Fruit fly (Drosophila melanogaster) whole organism, embryonic: ENCODE results near the gene DNAlig4.

Experiments used
- Asciz ChIP-seq: fragments of 200-800 bp; sonication (Bioruptor generic); optimal IDR thresholded peaks from 2 replicates; lab custom pipeline; 2017; ENCODE audit warnings: missing biosample characterization, mild to moderate bottlenecking, missing genetic modification characterization, missing genetic modification reagents
- Atf6 ChIP-seq: fragments of 200-800 bp; sonication (Bioruptor generic); IDR thresholded peaks from 2 replicates; pipeline ENCODE4 v1.3.6; 2022; ENCODE audit warnings: missing biosample characterization, missing genetic modification characterization
- B-H2 ChIP-seq: fragments of 200-800 bp; sonication (Bioruptor generic); optimal IDR thresholded peaks from 2 replicates; lab custom pipeline; 2018; ENCODE audit warnings: missing biosample characterization, mild to moderate bottlenecking, missing genetic modification characterization
- Blimp-1 ChIP-seq: fragments of 200-800 bp; sonication (Bioruptor generic); optimal IDR thresholded peaks from 3 replicates; lab custom pipeline; 2018; ENCODE audit warnings: missing biosample characterization, missing genetic modification characterization, mild to moderate bottlenecking, moderate library complexity, missing genetic modification reagents
- BtbVII ChIP-seq: fragments of 200-800 bp; sonication (Bioruptor generic); optimal IDR thresholded peaks from 3 replicates; lab custom pipeline; 2017; ENCODE audit warnings: missing biosample characterization, mild to moderate bottlenecking, missing genetic modification characterization
- CG10209 ChIP-seq: fragments of 200-800 bp; sonication (Bioruptor generic); optimal IDR thresholded peaks from 3 replicates; lab custom pipeline; 2017; ENCODE audit warnings: missing biosample characterization, mild to moderate bottlenecking, missing genetic modification characterization, missing genetic modification reagents
- CG10462 ChIP-seq: fragments of 200-800 bp; sonication (Bioruptor generic); optimal IDR thresholded peaks from 2 replicates; lab custom pipeline; 2016; ENCODE audit warnings: missing biosample characterization, missing genetic modification characterization
- CG11504 ChIP-seq: fragments of 200-800 bp; sonication (Bioruptor generic); optimal IDR thresholded peaks from 3 replicates; lab custom pipeline; 2019; ENCODE audit warnings: missing biosample characterization, mild to moderate bottlenecking, missing genetic modification characterization, moderate library complexity
- CG12299 ChIP-seq: fragments of 200-800 bp; sonication (Bioruptor generic); optimal IDR thresholded peaks from 2 replicates; lab custom pipeline; 2018; ENCODE audit warnings: missing biosample characterization, mild to moderate bottlenecking, missing genetic modification characterization
- CG13624 ChIP-seq: fragments of 200-800 bp; sonication (Bioruptor generic); optimal IDR thresholded peaks from 2 replicates; lab custom pipeline; 2016; ENCODE audit warnings: missing biosample characterization, missing genetic modification characterization
- CG1602 ChIP-seq: fragments of 200-800 bp; sonication (Bioruptor generic); optimal IDR thresholded peaks from 3 replicates; lab custom pipeline; 2016; ENCODE audit warnings: missing biosample characterization, missing genetic modification characterization
- CG17568 ChIP-seq: fragments of 200-800 bp; sonication (Bioruptor generic); optimal IDR thresholded peaks from 2 replicates; lab custom pipeline; 2018; ENCODE audit warnings: missing biosample characterization, mild to moderate bottlenecking, missing genetic modification characterization, moderate library complexity
- CG17612 ChIP-seq: fragments of 200-800 bp; sonication (Bioruptor generic); IDR thresholded peaks from 2 replicates; pipeline ENCODE4 v1.3.6; 2022; ENCODE audit warnings: missing biosample characterization, missing genetic modification characterization
- CG18764 ChIP-seq: fragments of 200-800 bp; sonication (Bioruptor generic); optimal IDR thresholded peaks from 3 replicates; lab custom pipeline; 2016; ENCODE audit warnings: missing biosample characterization, missing genetic modification characterization
- CG34422 ChIP-seq: fragments of 200-800 bp; sonication (Bioruptor generic); IDR thresholded peaks from 3 replicates; pipeline ENCODE4 v1.3.6; 2022; ENCODE audit warnings: missing biosample characterization, missing genetic modification characterization
- CG43689 ChIP-seq: fragments of 200-800 bp; sonication (Bioruptor generic); IDR thresholded peaks from 2 replicates; pipeline ENCODE4 v1.3.6; 2022; ENCODE audit warnings: missing biosample characterization, missing genetic modification characterization
- CG5953 ChIP-seq: fragments of 200-800 bp; sonication (Bioruptor generic); IDR thresholded peaks from 2 replicates; pipeline ENCODE4 v1.3.6; 2022; ENCODE audit warnings: missing biosample characterization, missing genetic modification characterization
- CG7271 ChIP-seq: fragments of 200-800 bp; sonication (Bioruptor generic); optimal IDR thresholded peaks from 2 replicates; lab custom pipeline; 2018; ENCODE audit warnings: missing biosample characterization, mild to moderate bottlenecking, missing genetic modification characterization, moderate library complexity
- CG7786 ChIP-seq: fragments of 200-800 bp; sonication (Bioruptor generic); optimal IDR thresholded peaks from 2 replicates; lab custom pipeline; 2016; ENCODE audit warnings: missing biosample characterization, missing genetic modification characterization
- CG9817 ChIP-seq: fragments of 200-800 bp; sonication (Bioruptor generic); optimal IDR thresholded peaks from 2 replicates; lab custom pipeline; 2018; ENCODE audit warnings: missing biosample characterization, mild to moderate bottlenecking, missing genetic modification characterization, moderate library complexity
- E2f2 ChIP-seq: fragments of 200-800 bp; sonication (Bioruptor generic); IDR thresholded peaks from 2 replicates; pipeline ENCODE4 v1.3.6; 2022; ENCODE audit warnings: missing biosample characterization, missing genetic modification characterization
- Fer1 ChIP-seq: fragments of 200-800 bp; sonication (Bioruptor generic); optimal IDR thresholded peaks from 2 replicates; lab custom pipeline; 2017; ENCODE audit warnings: missing biosample characterization, mild to moderate bottlenecking, missing genetic modification characterization
- Fer2 ChIP-seq: fragments of 200-800 bp; sonication (Bioruptor generic); optimal IDR thresholded peaks from 2 replicates; lab custom pipeline; 2018; ENCODE audit warnings: missing biosample characterization, mild to moderate bottlenecking, missing genetic modification characterization, moderate library complexity
- HHEX ChIP-seq: fragments of 200-800 bp; sonication (Bioruptor generic); optimal IDR thresholded peaks from 3 replicates; lab custom pipeline; 2017; ENCODE audit warnings: missing biosample characterization, mild to moderate bottlenecking, missing genetic modification characterization, missing genetic modification reagents
- Hmx ChIP-seq: fragments of 200-800 bp; sonication (Bioruptor generic); optimal IDR thresholded peaks from 2 replicates; lab custom pipeline; 2016; ENCODE audit warnings: missing biosample characterization, missing genetic modification characterization
- Hsf ChIP-seq: fragments of 200-800 bp; sonication (Bioruptor generic); optimal IDR thresholded peaks from 3 replicates; lab custom pipeline; 2016; ENCODE audit warnings: missing biosample characterization, missing genetic modification characterization
- MTF-1 ChIP-seq: fragments of 200-800 bp; sonication (Bioruptor generic); optimal IDR thresholded peaks from 2 replicates; lab custom pipeline; 2018; ENCODE audit warnings: missing biosample characterization, mild to moderate bottlenecking, missing genetic modification characterization, borderline replicate concordance
- Mes4 ChIP-seq: fragments of 200-800 bp; sonication (Bioruptor generic); optimal IDR thresholded peaks from 2 replicates; lab custom pipeline; 2016; ENCODE audit warnings: missing biosample characterization, missing genetic modification characterization
- Myb ChIP-seq: fragments of 200-800 bp; sonication (Bioruptor generic); optimal IDR thresholded peaks from 2 replicates; lab custom pipeline; 2016; ENCODE audit warnings: missing biosample characterization, missing genetic modification characterization
- NK7.1 ChIP-seq: fragments of 200-800 bp; sonication (Bioruptor generic); optimal IDR thresholded peaks from 3 replicates; lab custom pipeline; 2016; ENCODE audit warnings: missing biosample characterization, missing genetic modification characterization
- PHDP ChIP-seq: fragments of 200-800 bp; sonication (Bioruptor generic); optimal IDR thresholded peaks from 3 replicates; lab custom pipeline; 2018; ENCODE audit warnings: missing biosample characterization, mild to moderate bottlenecking, missing genetic modification characterization, moderate library complexity
- Rfx ChIP-seq: fragments of 200-800 bp; sonication (Bioruptor generic); IDR thresholded peaks from 2 replicates; pipeline ENCODE4 v1.3.6; 2022; ENCODE audit warnings: missing biosample characterization, missing genetic modification characterization
- Sox102F ChIP-seq: fragments of 200-800 bp; sonication (Bioruptor generic); optimal IDR thresholded peaks from 2 replicates; lab custom pipeline; 2018; ENCODE audit warnings: missing biosample characterization, mild to moderate bottlenecking, missing genetic modification characterization, moderate library complexity
- Trl ChIP-seq, 3 experiments: fragments of >200 bp in 2 of 3; fragments of 200-800 bp in 1 of 3; sonication (Bioruptor generic) in 1 of 3; optimal IDR thresholded peaks; 2 replicates in 1 of 3; 3 replicates in 2 of 3; lab custom pipeline; 2016 to 2017; ENCODE audit warnings: missing biosample characterization in 1 of 3, missing genetic modification characterization in 1 of 3
- eve ChIP-seq, 2 experiments: fragments of >200 bp; optimal IDR thresholded peaks; 2 replicates each; lab custom pipeline; 2017; ENCODE audit warnings: missing biosample characterization in 2 of 2, missing genetic modification characterization in 2 of 2
- exex ChIP-seq: fragments of 200-800 bp; sonication (Bioruptor generic); optimal IDR thresholded peaks from 4 replicates; lab custom pipeline; 2018; ENCODE audit warnings: missing biosample characterization, mild to moderate bottlenecking, missing genetic modification characterization, moderate library complexity
- gce ChIP-seq: fragments of 200-800 bp; sonication (Bioruptor generic); IDR thresholded peaks from 3 replicates; pipeline ENCODE4 v1.3.6; 2022; ENCODE audit warnings: missing biosample characterization, missing genetic modification characterization
- gem ChIP-seq: fragments of 200-800 bp; sonication (Bioruptor generic); optimal IDR thresholded peaks from 2 replicates; lab custom pipeline; 2019; ENCODE audit warnings: missing biosample characterization, mild to moderate bottlenecking, missing genetic modification characterization, moderate library complexity
- hbn ChIP-seq: fragments of 200-800 bp; sonication (Bioruptor generic); IDR thresholded peaks from 2 replicates; pipeline ENCODE4 v1.3.6; 2022; ENCODE audit warnings: missing biosample characterization, missing genetic modification characterization; ENCODE audit not compliant: partially characterized antibody
- insv ChIP-seq, 2 experiments: fragments of 200-800 bp; sonication (Bioruptor generic); optimal IDR thresholded peaks; 3 replicates each; lab custom pipeline; 2016 to 2018; ENCODE audit warnings: missing biosample characterization in 2 of 2, missing genetic modification characterization in 2 of 2
- jumu ChIP-seq: fragments of 200-800 bp; sonication (Bioruptor generic); optimal IDR thresholded peaks from 3 replicates; lab custom pipeline; 2016; ENCODE audit warnings: missing biosample characterization, missing genetic modification characterization
- nom ChIP-seq: fragments of 200-800 bp; sonication (Bioruptor generic); optimal IDR thresholded peaks from 2 replicates; lab custom pipeline; 2017; ENCODE audit warnings: missing biosample characterization, missing genetic modification characterization, mild to moderate bottlenecking, moderate library complexity, missing genetic modification reagents
- onecut ChIP-seq: fragments of 200-800 bp; sonication (Bioruptor generic); IDR thresholded peaks from 2 replicates; pipeline ENCODE4 v1.3.6; 2022; ENCODE audit warnings: missing biosample characterization, missing genetic modification characterization
- pan ChIP-seq, 4 experiments: fragments of >200 bp in 3 of 4; fragments of 200-800 bp in 1 of 4; sonication (Bioruptor generic) in 1 of 4; optimal IDR thresholded peaks in 3 of 4; IDR thresholded peaks in 1 of 4; 2 replicates each; pipeline versions ENCODE4 v1.3.6 to Lab custom; 2017 to 2022; ENCODE audit warnings: missing biosample characterization in 2 of 4, missing genetic modification characterization in 2 of 4, mixed read lengths in 1 of 4
- scrt ChIP-seq: fragments of 200-800 bp; sonication (Bioruptor generic); optimal IDR thresholded peaks from 2 replicates; lab custom pipeline; 2018; ENCODE audit warnings: missing biosample characterization, mild to moderate bottlenecking, missing genetic modification characterization, moderate library complexity
- trh ChIP-seq: fragments of 200-800 bp; sonication (Bioruptor generic); optimal IDR thresholded peaks from 2 replicates; lab custom pipeline; 2016; ENCODE audit warnings: missing biosample characterization, missing genetic modification characterization
- tup ChIP-seq: fragments of 200-800 bp; sonication (Bioruptor generic); optimal IDR thresholded peaks from 2 replicates; lab custom pipeline; 2016; ENCODE audit warnings: missing biosample characterization, mild to moderate bottlenecking, missing genetic modification characterization, moderate library complexity

DNAlig4 gene

dm6 chrX:13626579-13626894 lies 41.1 kb downstream of the DNAlig4 start (continued):
- TF ChIP-seq CG7271 (tag; lab: Kevin White, UChicago) (no peak), hbn (GFP tag; lab: Robert Waterston, UW) (no peak), B-H2 (peak; percentile 67), tup (no peak), CG11504 (peak; percentile 84), NK7.1 (GFP tag; lab: Kevin White, UChicago) (peak; percentile 66), CG18764 (GFP tag; lab: Kevin White, UChicago) (peak; percentile 60), onecut (GFP tag; lab: Robert Waterston, UW) (peak; percentile 49), Sox102F (GFP tag; lab: Kevin White, UChicago) (peak; percentile 72), CG43689 (GFP tag; lab: Robert Waterston, UW) (no peak), CG7786 (GFP tag; lab: Kevin White, UChicago) (peak; percentile 78)

DNA sequence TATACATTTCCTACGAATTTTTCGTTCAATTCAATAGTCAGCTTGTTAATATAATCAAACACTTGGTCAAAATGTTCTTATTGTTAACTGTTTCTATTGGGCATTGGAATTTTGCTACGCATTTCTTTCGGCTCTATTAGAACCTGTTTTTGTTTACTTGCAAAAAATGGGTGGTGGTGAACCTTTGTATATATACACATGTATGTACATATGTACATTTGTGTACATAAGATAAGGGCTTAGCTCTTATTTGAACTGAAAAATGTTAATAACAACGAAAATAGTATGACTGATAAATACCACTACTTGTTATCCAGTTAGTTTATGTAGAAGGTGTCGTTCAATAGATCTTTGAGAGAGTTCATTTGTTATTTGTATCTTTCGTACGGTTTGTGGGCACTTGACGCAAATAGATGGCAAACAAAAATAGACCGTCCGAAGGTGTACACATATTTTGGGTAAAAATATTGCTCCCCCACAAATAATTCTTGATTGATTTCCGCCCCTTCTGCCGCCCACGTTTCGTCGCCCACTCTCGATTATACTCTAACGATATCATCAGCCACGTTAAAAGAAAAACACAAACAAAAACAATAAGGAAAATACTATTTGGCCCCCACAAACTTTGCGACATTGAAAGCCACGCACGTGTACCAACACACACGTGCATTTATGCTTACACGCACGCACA lies 41.6 kb downstream of the DNAlig4 start:
- TF ChIP-seq gce (GFP tag; lab: Robert Waterston, UW) (0 out of 3 replicates have a peak, but pooled peaks have one; percentile 25), Rfx (GFP tag; lab: Robert Waterston, UW) (peak; percentile 36; the same call in 1 of the 2 replicates), Hsf (GFP tag; lab: Kevin White, UChicago) (no peak), PHDP (peak; percentile 48), Hmx (GFP tag; lab: Kevin White, UChicago) (no peak), eve (GFP tag; optimal IDR thresholded peaks at IDR 0.05; lab: Kevin White, UChicago) (no peak), CG17612 (GFP tag; lab: Robert Waterston, UW) (no peak), Mes4 (GFP tag; lab: Kevin White, UChicago) (no peak), Trl (optimal IDR thresholded peaks at IDR 0.05; lab: Kevin White, UChicago) (no peak), Trl (GFP tag; optimal IDR thresholded peaks at IDR 0.05; lab: Kevin White, UChicago) (peak; percentile 28), CG12299 (tag; lab: Kevin White, UChicago) (peak; percentile 55), BtbVII (GFP tag; lab: Kevin White, UChicago) (peak; percentile 56), Myb (GFP tag; lab: Kevin White, UChicago) (no peak), MTF-1 (peak; percentile 3), CG13624 (GFP tag; lab: Kevin White, UChicago) (peak; percentile 10), CG9817 (no peak), jumu (GFP tag; lab: Kevin White, UChicago) (no peak), Fer1 (GFP tag; lab: Kevin White, UChicago) (peak; percentile 71), Asciz (GFP tag; lab: Kevin White, UChicago) (peak; percentile 49), HHEX (GFP tag; lab: Kevin White, UChicago) (peak; percentile 61), pan (optimal IDR thresholded peaks at IDR 0.05; lab: Kevin White, UChicago) (no peak), pan (GFP tag; optimal IDR thresholded peaks at IDR 0.05 in 1 of 2, IDR thresholded peaks at IDR 0.05 in 1 of 2) (no peak), CG34422 (GFP tag; lab: Robert Waterston, UW) (no peak), gem (tag; lab: Kevin White, UChicago) (peak; percentile 48), CG17568 (GFP tag; lab: Kevin White, UChicago) (peak; percentile 52), Blimp-1 (GFP tag; lab: Kevin White, UChicago) (peak; percentile 22), CG1602 (GFP tag; lab: Kevin White, UChicago) (no peak), insv (GFP tag; optimal IDR thresholded peaks at IDR 0.05; lab: Kevin White, UChicago) (peak in 1 of 2 experiments; percentile 9), Fer2 (tag; lab: Kevin White, UChicago) (peak; percentile 64), CG10209 (GFP tag; lab: Kevin White, UChicago) (peak; percentile 49), E2f2 (GFP tag; lab: Robert Waterston, UW) (no peak), scrt (peak; percentile 26), CG10462 (GFP tag; lab: Kevin White, UChicago) (no peak), Atf6 (GFP tag; lab: Robert Waterston, UW) (peak; percentile 67; the same call in 1 of the 2 replicates), trh (GFP tag; lab: Kevin White, UChicago) (no peak), nom (GFP tag; lab: Kevin White, UChicago) (no peak), CG5953 (GFP tag; lab: Robert Waterston, UW) (no peak), exex (tag; lab: Kevin White, UChicago) (peak; percentile 16)
